Fruit fly (Drosophila melanogaster) whole organism, embryonic: ENCODE measurements around the gene CG7557.

Experiments used
- Abd-B ChIP-seq: fragments of 200-800 bp; sonication (Bioruptor generic); optimal IDR thresholded peaks from 2 replicates; lab custom pipeline; 2018; ENCODE audit warnings: missing biosample characterization, mild to moderate bottlenecking, missing genetic modification characterization, moderate library complexity
- Ada2b ChIP-seq: fragments of 200-800 bp; sonication (Bioruptor generic); IDR thresholded peaks from 2 replicates; pipeline ENCODE4 v1.3.6; 2022; ENCODE audit warnings: missing biosample characterization, missing genetic modification characterization
- CG10274 ChIP-seq: fragments of 200-800 bp; sonication (Bioruptor generic); optimal IDR thresholded peaks from 3 replicates; lab custom pipeline; 2017; ENCODE audit warnings: missing biosample characterization, mild to moderate bottlenecking, missing genetic modification characterization
- CG10321 ChIP-seq: fragments of 200-800 bp; sonication (Bioruptor generic); IDR thresholded peaks from 2 replicates; pipeline ENCODE4 v1.3.6; 2022; ENCODE audit warnings: missing biosample characterization, missing genetic modification characterization
- CG10979 ChIP-seq: fragments of 200-800 bp; sonication (Bioruptor generic); optimal IDR thresholded peaks from 2 replicates; lab custom pipeline; 2018; ENCODE audit warnings: missing biosample characterization, mild to moderate bottlenecking, missing genetic modification characterization, moderate library complexity
- CG11093 ChIP-seq: fragments of 200-800 bp; sonication (Bioruptor generic); IDR thresholded peaks from 3 replicates; pipeline ENCODE4 v1.3.6; 2022; ENCODE audit warnings: missing biosample characterization, missing genetic modification characterization
- CG12659 ChIP-seq: fragments of 200-800 bp; sonication (Bioruptor generic); optimal IDR thresholded peaks from 3 replicates; lab custom pipeline; 2017; ENCODE audit warnings: mild to moderate bottlenecking, missing biosample characterization, missing genetic modification reagents, missing genetic modification characterization
- CG12744 ChIP-seq: fragments of 200-800 bp; sonication (Bioruptor generic); optimal IDR thresholded peaks from 2 replicates; lab custom pipeline; 2016; ENCODE audit warnings: missing biosample characterization, missing genetic modification characterization
- CG12769 ChIP-seq: fragments of 200-800 bp; sonication (Bioruptor generic); optimal IDR thresholded peaks from 2 replicates; lab custom pipeline; 2019; ENCODE audit warnings: missing biosample characterization, mild to moderate bottlenecking, missing genetic modification characterization, moderate library complexity
- CG17829 ChIP-seq: fragments of 200-800 bp; optimal IDR thresholded peaks from 2 replicates; lab custom pipeline; 2019; ENCODE audit warnings: missing biosample characterization, mild to moderate bottlenecking, missing genetic modification characterization, moderate library complexity
- CG18011 ChIP-seq: fragments of 200-800 bp; sonication (Bioruptor generic); optimal IDR thresholded peaks from 2 replicates; lab custom pipeline; 2017; ENCODE audit warnings: missing biosample characterization, missing genetic modification characterization, mild to moderate bottlenecking, moderate library complexity, missing genotype
- CG2116 ChIP-seq: fragments of 200-800 bp; sonication (Bioruptor generic); optimal IDR thresholded peaks from 3 replicates; lab custom pipeline; 2018; ENCODE audit warnings: missing biosample characterization, mild to moderate bottlenecking, missing genetic modification characterization
- CG2875 ChIP-seq: fragments of 200-800 bp; sonication (Bioruptor generic); optimal IDR thresholded peaks from 2 replicates; lab custom pipeline; 2017; ENCODE audit warnings: missing biosample characterization, mild to moderate bottlenecking, missing genetic modification characterization, missing genetic modification reagents
- CG2889 ChIP-seq: fragments of 200-800 bp; sonication (Bioruptor generic); IDR thresholded peaks from 3 replicates; pipeline ENCODE4 v1.3.6; 2022; ENCODE audit warnings: missing biosample characterization, missing genetic modification characterization
- CG30403 ChIP-seq: fragments of 200-800 bp; sonication (Bioruptor generic); optimal IDR thresholded peaks from 3 replicates; lab custom pipeline; 2016; ENCODE audit warnings: missing biosample characterization, missing genetic modification characterization
- CG3281 ChIP-seq: fragments of 200-800 bp; sonication (Bioruptor generic); optimal IDR thresholded peaks from 3 replicates; lab custom pipeline; 2017; ENCODE audit warnings: missing biosample characterization, mild to moderate bottlenecking, missing genetic modification characterization
- CG42726 ChIP-seq: fragments of 200-800 bp; sonication (Bioruptor generic); IDR thresholded peaks from 2 replicates; pipeline ENCODE4 v1.3.6; 2022; ENCODE audit warnings: missing biosample characterization, missing genetic modification characterization; ENCODE audit not compliant: partially characterized antibody
- CG6654 ChIP-seq: fragments of 200-800 bp; sonication (Bioruptor generic); optimal IDR thresholded peaks from 2 replicates; lab custom pipeline; 2017; ENCODE audit warnings: missing biosample characterization, mild to moderate bottlenecking, missing genetic modification characterization
- CG8765 ChIP-seq: fragments of 200-800 bp; sonication (Bioruptor generic); IDR thresholded peaks from 2 replicates; pipeline ENCODE4 v1.3.6; 2022; ENCODE audit warnings: missing biosample characterization, missing genetic modification characterization
- CTCF ChIP-seq: fragments of 200-800 bp; sonication (Bioruptor generic); optimal IDR thresholded peaks from 2 replicates; lab custom pipeline; 2017; ENCODE audit warnings: missing biosample characterization, mild to moderate bottlenecking, missing genetic modification characterization, moderate library complexity
- E2f2 ChIP-seq: fragments of 200-800 bp; sonication (Bioruptor generic); IDR thresholded peaks from 2 replicates; pipeline ENCODE4 v1.3.6; 2022; ENCODE audit warnings: missing biosample characterization, missing genetic modification characterization
- Ets97D ChIP-seq: fragments of 200-800 bp; sonication (Bioruptor generic); optimal IDR thresholded peaks from 3 replicates; lab custom pipeline; 2016; ENCODE audit warnings: missing biosample characterization, missing genetic modification characterization
- Gug ChIP-seq: fragments of 200-800 bp; sonication (Bioruptor generic); IDR thresholded peaks from 4 replicates; pipeline ENCODE4 v1.3.6; 2022; ENCODE audit warnings: missing biosample characterization, missing genetic modification characterization
- HLH4C ChIP-seq: fragments of 200-800 bp; sonication (Bioruptor generic); IDR thresholded peaks from 3 replicates; pipeline ENCODE4 v1.3.6; 2022; ENCODE audit warnings: missing biosample characterization, missing genetic modification characterization; ENCODE audit not compliant: partially characterized antibody
- HmgD ChIP-seq: fragments of 200-800 bp; sonication (Bioruptor generic); optimal IDR thresholded peaks from 3 replicates; lab custom pipeline; 2016; ENCODE audit warnings: missing biosample characterization, missing genetic modification characterization
- Hr39 ChIP-seq: fragments of >200 bp; optimal IDR thresholded peaks from 2 replicates; lab custom pipeline; 2017
- Jarid2 ChIP-seq: fragments of 200-800 bp; sonication (Bioruptor generic); optimal IDR thresholded peaks from 3 replicates; lab custom pipeline; 2017; ENCODE audit warnings: mild to moderate bottlenecking, missing biosample characterization, missing genetic modification reagents, missing genetic modification characterization
- MBD-R2 ChIP-seq: fragments of 200-800 bp; sonication (Bioruptor generic); IDR thresholded peaks from 2 replicates; pipeline ENCODE4 v1.3.6; 2022; ENCODE audit warnings: missing biosample characterization, missing genetic modification characterization
- MTF-1 ChIP-seq: fragments of 200-800 bp; sonication (Bioruptor generic); optimal IDR thresholded peaks from 2 replicates; lab custom pipeline; 2018; ENCODE audit warnings: missing biosample characterization, mild to moderate bottlenecking, missing genetic modification characterization, borderline replicate concordance
- Mad ChIP-seq: fragments of 200-800 bp; sonication (Bioruptor generic); optimal IDR thresholded peaks from 2 replicates; lab custom pipeline; 2016; ENCODE audit warnings: missing biosample characterization, missing genetic modification characterization
- Opbp ChIP-seq: fragments of 200-800 bp; sonication (Bioruptor generic); IDR thresholded peaks from 3 replicates; pipeline ENCODE4 v1.3.6; 2022; ENCODE audit warnings: missing biosample characterization, missing genetic modification characterization; ENCODE audit not compliant: partially characterized antibody
- Ravus ChIP-seq: fragments of 200-800 bp; sonication (Bioruptor generic); IDR thresholded peaks from 2 replicates; pipeline ENCODE4 v1.3.6; 2022; ENCODE audit warnings: missing biosample characterization, missing genetic modification characterization
- Taf1 ChIP-seq: fragments of 200-800 bp; sonication (Bioruptor generic); IDR thresholded peaks from 2 replicates; pipeline ENCODE4 v1.3.6; 2022; ENCODE audit warnings: missing biosample characterization, missing genetic modification characterization
- Usf ChIP-seq: fragments of 200-800 bp; sonication (Bioruptor generic); optimal IDR thresholded peaks from 2 replicates; lab custom pipeline; 2017; ENCODE audit warnings: missing genotype, missing biosample characterization, missing genetic modification characterization
- ac ChIP-seq: fragments of 200-800 bp; sonication (Bioruptor generic); optimal IDR thresholded peaks from 3 replicates; lab custom pipeline; 2017; ENCODE audit warnings: missing biosample characterization, mild to moderate bottlenecking, missing genetic modification characterization
- ara ChIP-seq: fragments of 200-800 bp; sonication (Bioruptor generic); IDR thresholded peaks from 2 replicates; pipeline ENCODE4 v1.3.6; 2022; ENCODE audit warnings: missing biosample characterization, missing genetic modification characterization
- bowl ChIP-seq: fragments of 200-800 bp; sonication (Bioruptor generic); IDR thresholded peaks from 2 replicates; pipeline ENCODE4 v1.3.6; 2022; ENCODE audit warnings: missing biosample characterization, missing genetic modification characterization
- cas ChIP-seq: fragments of 200-800 bp; sonication (Bioruptor generic); IDR thresholded peaks from 2 replicates; pipeline ENCODE4 v1.3.6; 2022; ENCODE audit warnings: missing biosample characterization, missing genetic modification characterization
- ems ChIP-seq: fragments of 200-800 bp; sonication (Bioruptor generic); optimal IDR thresholded peaks from 3 replicates; lab custom pipeline; 2016; ENCODE audit warnings: missing biosample characterization, missing genetic modification characterization
- eyg ChIP-seq: fragments of 200-800 bp; sonication (Bioruptor generic); optimal IDR thresholded peaks from 3 replicates; lab custom pipeline; 2016; ENCODE audit warnings: missing biosample characterization, missing genetic modification characterization
- gfzf ChIP-seq: fragments of 200-800 bp; sonication (Bioruptor generic); optimal IDR thresholded peaks from 2 replicates; lab custom pipeline; 2016; ENCODE audit warnings: missing biosample characterization, mild to moderate bottlenecking, missing genetic modification characterization, moderate library complexity
- jumu ChIP-seq: fragments of 200-800 bp; sonication (Bioruptor generic); optimal IDR thresholded peaks from 3 replicates; lab custom pipeline; 2016; ENCODE audit warnings: missing biosample characterization, missing genetic modification characterization
- nmo ChIP-seq: fragments of 200-800 bp; sonication (Bioruptor generic); optimal IDR thresholded peaks from 2 replicates; lab custom pipeline; 2018; ENCODE audit warnings: missing biosample characterization, mild to moderate bottlenecking, missing genetic modification characterization, moderate library complexity
- pfk ChIP-seq: fragments of 200-800 bp; sonication (Bioruptor generic); optimal IDR thresholded peaks from 2 replicates; lab custom pipeline; 2018; ENCODE audit warnings: missing biosample characterization, mild to moderate bottlenecking, missing genetic modification characterization, moderate library complexity
- pnt ChIP-seq: fragments of 200-800 bp; sonication (Bioruptor generic); optimal IDR thresholded peaks from 3 replicates; lab custom pipeline; 2016; ENCODE audit warnings: missing biosample characterization, missing genetic modification characterization
- sens-2 ChIP-seq: fragments of 200-800 bp; sonication (Bioruptor generic); IDR thresholded peaks from 2 replicates; pipeline ENCODE4 v1.3.6; 2022; ENCODE audit warnings: missing biosample characterization, missing genetic modification characterization
- trh ChIP-seq: fragments of 200-800 bp; sonication (Bioruptor generic); optimal IDR thresholded peaks from 2 replicates; lab custom pipeline; 2016; ENCODE audit warnings: missing biosample characterization, missing genetic modification characterization
- ttk ChIP-seq: fragments of 200-800 bp; sonication (Bioruptor generic); IDR thresholded peaks from 2 replicates; pipeline ENCODE4 v2.1.2; 2022; ENCODE audit warnings: missing biosample characterization, missing genetic modification characterization
- tup ChIP-seq: fragments of 200-800 bp; sonication (Bioruptor generic); optimal IDR thresholded peaks from 2 replicates; lab custom pipeline; 2016; ENCODE audit warnings: missing biosample characterization, mild to moderate bottlenecking, missing genetic modification characterization, moderate library complexity
- vnd ChIP-seq: fragments of 200-800 bp; sonication (Bioruptor generic); IDR thresholded peaks from 3 replicates; pipeline ENCODE4 v1.3.6; 2022; ENCODE audit warnings: missing biosample characterization, missing genetic modification characterization; ENCODE audit not compliant: partially characterized antibody
- yki ChIP-seq: fragments of >200 bp; optimal IDR thresholded peaks from 3 replicates; lab custom pipeline; 2018

CG7557 gene

DNA sequence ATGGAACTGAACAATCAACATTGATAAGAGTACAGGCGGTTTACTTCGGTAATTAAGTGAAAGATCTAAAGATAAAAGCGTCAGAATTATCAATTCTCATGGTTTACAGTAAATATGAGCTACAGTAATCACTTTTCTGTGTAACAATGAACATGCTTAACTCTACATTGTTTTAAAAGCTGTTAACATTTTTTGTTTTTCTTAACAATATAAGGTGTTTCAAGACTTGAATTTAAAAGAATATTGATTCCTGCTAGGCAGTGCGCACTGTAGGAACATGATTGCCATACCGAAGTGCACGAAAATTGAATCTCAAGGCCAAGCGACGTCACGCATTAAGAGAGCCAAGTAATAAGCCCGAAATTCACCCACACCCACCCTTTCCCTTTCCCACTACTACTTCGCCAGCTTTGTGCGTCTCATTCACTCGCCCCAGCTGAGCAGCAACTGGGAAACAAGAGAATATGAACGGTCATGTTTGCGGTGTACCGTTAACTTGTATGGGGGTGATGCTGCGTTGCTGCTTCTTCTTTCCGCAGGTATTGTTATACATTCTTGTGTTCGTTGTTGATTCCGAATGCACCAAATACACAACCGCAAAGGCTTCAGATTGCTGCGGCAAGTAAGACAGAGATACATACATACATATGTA is 46.4 kb downstream of the CG7557 start (continued):
- TF ChIP-seq CG3281 (GFP tag; lab: Kevin White, UChicago) (peak; percentile 69), CG8765 (GFP tag; lab: Robert Waterston, UW) (no peak), ac (GFP tag; lab: Kevin White, UChicago) (no peak), ttk (GFP tag; lab: Robert Waterston, UW) (peak; percentile 70; the same call in 1 of the 2 replicates), yki (no peak), Ravus (GFP tag; lab: Robert Waterston, UW) (no peak; the same call in 1 of the 2 replicates), cas (no peak), CG18011 (peak; percentile 8), nmo (GFP tag; lab: Kevin White, UChicago) (peak; percentile 63), CG12659 (peak; percentile 64), CG10321 (GFP tag; lab: Robert Waterston, UW) (no peak), pnt (GFP tag; lab: Kevin White, UChicago) (peak; percentile 17), Hr39 (lab: Kevin White, UChicago) (no peak), CG30403 (GFP tag; lab: Kevin White, UChicago) (peak; percentile 69), CG2889 (no peak), jumu (GFP tag; lab: Kevin White, UChicago) (peak; percentile 31), bowl (GFP tag; lab: Robert Waterston, UW) (no peak), pfk (GFP tag; lab: Kevin White, UChicago) (no peak), Jarid2 (GFP tag; lab: Kevin White, UChicago) (no peak), Gug (GFP tag; lab: Robert Waterston, UW) (peak; percentile 57; the same call in 3 of the 4 replicates), Ada2b (peak; percentile 73), gfzf (GFP tag; lab: Kevin White, UChicago) (no peak), CG10274 (GFP tag; lab: Kevin White, UChicago) (peak; percentile 30), CTCF (GFP tag; lab: Kevin White, UChicago) (no peak), Opbp (GFP tag; lab: Robert Waterston, UW) (no peak), vnd (GFP tag; lab: Robert Waterston, UW) (no peak), HLH4C (GFP tag; lab: Robert Waterston, UW) (peak; percentile 33; the same call in 1 of the 3 replicates), Usf (peak; percentile 47), MBD-R2 (GFP tag; lab: Robert Waterston, UW) (no peak; the same call in 1 of the 2 replicates), ems (peak; percentile 28), CG11093 (no peak), tup (GFP tag; lab: Kevin White, UChicago) (no peak), ara (GFP tag; lab: Robert Waterston, UW) (peak; percentile 43), Ets97D (GFP tag; lab: Kevin White, UChicago) (peak; percentile 18), CG2875 (GFP tag; lab: Kevin White, UChicago) (no peak), CG42726 (GFP tag; lab: Robert Waterston, UW) (no peak), Abd-B (peak; percentile 37), sens-2 (GFP tag; lab: Robert Waterston, UW) (no peak), HmgD (no peak), CG17829 (tag; lab: Kevin White, UChicago) (peak; percentile 55), CG6654 (GFP tag; lab: Kevin White, UChicago) (peak; percentile 13), eyg (peak; percentile 42), Mad (GFP tag; lab: Kevin White, UChicago) (no peak), CG10979 (tag; lab: Kevin White, UChicago) (peak; percentile 49), MTF-1 (GFP tag; lab: Kevin White, UChicago) (no peak), CG2116 (GFP tag; lab: Kevin White, UChicago) (no peak), CG12769 (tag; lab: Kevin White, UChicago) (peak; percentile 79), Taf1 (GFP tag; lab: Robert Waterston, UW) (peak; percentile 64; the same call in 1 of the 2 replicates), CG12744 (no peak), E2f2 (GFP tag; lab: Robert Waterston, UW) (no peak; the same call in 1 of the 2 replicates), trh (no peak)
